Worm (Caenorhabditis elegans): ENCODE measurements around the gene C13G3.1.

- TF ChIP-seq him-1 (tag; optimal IDR thresholded peaks at IDR 0.05), result no peak
- TF ChIP-seq dao-5 (tag; optimal IDR thresholded peaks at IDR 0.05), result no peak
- no peak for TF ChIP-seq W03F9.2 (tag; optimal IDR thresholded peaks at IDR 0.05)
Measured at ce11 chrV:10967594-10968273, 44.5 kb downstream of the C13G3.1 start.
